Fruit fly (Drosophila melanogaster) whole organism, prepupa: ENCODE data around the gene Tm2.

Source experiments
- CG10631 ChIP-seq: fragments of 200-800 bp; sonication (Bioruptor generic); optimal IDR thresholded peaks from 2 replicates; lab custom pipeline; 2016; ENCODE audit warnings: missing biosample characterization, missing genetic modification characterization
- CG15336 ChIP-seq: fragments of 200-800 bp; sonication (Bioruptor generic); IDR thresholded peaks from 2 replicates; pipeline ENCODE4 v1.3.6; 2022; ENCODE audit warnings: missing biosample characterization, missing genetic modification characterization
- CG1621 ChIP-seq: fragments of 200-800 bp; sonication (Bioruptor generic); optimal IDR thresholded peaks from 3 replicates; lab custom pipeline; 2018; ENCODE audit warnings: missing biosample characterization, mild to moderate bottlenecking, missing genetic modification characterization
- CG16779 ChIP-seq: fragments of 200-800 bp; sonication (Bioruptor generic); optimal IDR thresholded peaks from 3 replicates; lab custom pipeline; 2017; ENCODE audit warnings: missing biosample characterization, mild to moderate bottlenecking, missing genetic modification characterization
- CG34406 ChIP-seq: fragments of 200-800 bp; sonication (Bioruptor generic); optimal IDR thresholded peaks from 3 replicates; lab custom pipeline; 2016; ENCODE audit warnings: missing biosample characterization, missing genetic modification characterization
- Gug ChIP-seq: fragments of 200-800 bp; sonication (Bioruptor generic); IDR thresholded peaks from 2 replicates; pipeline ENCODE4 v1.3.6; 2022; ENCODE audit warnings: missing biosample characterization, missing genetic modification characterization
- Hr39 ChIP-seq: fragments of 200-800 bp; sonication (Bioruptor generic); optimal IDR thresholded peaks from 2 replicates; lab custom pipeline; 2016; ENCODE audit warnings: missing biosample characterization, missing genetic modification characterization
- acj6 ChIP-seq: fragments of 200-800 bp; sonication (Bioruptor generic); optimal IDR thresholded peaks from 3 replicates; lab custom pipeline; 2016; ENCODE audit warnings: missing biosample characterization, missing genetic modification characterization
- fd85E ChIP-seq: fragments of 200-800 bp; sonication (Bioruptor generic); optimal IDR thresholded peaks from 3 replicates; lab custom pipeline; 2016; ENCODE audit warnings: missing biosample characterization, missing genetic modification characterization
- net ChIP-seq: fragments of 200-800 bp; sonication (Bioruptor generic); optimal IDR thresholded peaks from 3 replicates; lab custom pipeline; 2016; ENCODE audit warnings: missing biosample characterization, missing genetic modification characterization
- salr ChIP-seq, 2 experiments: fragments of 200-800 bp; sonication (Bioruptor generic); optimal IDR thresholded peaks; 3 replicates each; lab custom pipeline; 2016 to 2018; ENCODE audit warnings: missing biosample characterization in 2 of 2, missing genetic modification characterization in 2 of 2, mild to moderate bottlenecking in 1 of 2
- svp ChIP-seq: fragments of 200-800 bp; sonication (Bioruptor generic); peaks from one replicate; lab custom pipeline; 2016; ENCODE audit warnings: missing biosample characterization, missing genetic modification characterization

DNA sequence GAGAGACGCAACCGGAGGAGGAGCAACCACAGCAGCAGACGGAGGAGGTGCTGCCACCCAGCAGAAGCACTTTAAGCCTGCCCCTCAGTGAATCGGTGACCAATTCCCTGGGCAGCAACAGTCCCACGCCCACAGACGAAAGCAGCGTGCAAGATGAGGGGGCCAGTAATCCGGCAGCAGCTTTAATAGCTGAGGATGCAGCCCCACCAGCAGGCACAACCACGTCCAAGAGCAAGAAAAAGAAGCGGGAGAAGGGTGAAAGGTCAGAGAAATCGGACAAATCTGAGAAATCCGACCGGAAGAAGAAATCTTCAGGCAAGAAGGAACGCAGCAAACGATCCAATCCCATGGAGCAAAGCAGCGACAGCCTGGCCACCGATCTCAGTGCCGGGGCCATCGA is 21.2 kb upstream of the Tm2 start:
- TF ChIP-seq svp (GFP tag; lab: Kevin White, UChicago) (no peak), Gug (GFP tag; lab: Robert Waterston, UW) (no peak), acj6 (GFP tag; lab: Kevin White, UChicago) (no peak), salr (GFP tag; optimal IDR thresholded peaks at IDR 0.05; lab: Kevin White, UChicago) (no peak), fd85E (GFP tag; lab: Kevin White, UChicago) (no peak), CG16779 (tag; lab: Kevin White, UChicago) (no peak), net (GFP tag; lab: Kevin White, UChicago) (no peak), Hr39 (GFP tag; lab: Kevin White, UChicago) (no peak), CG10631 (GFP tag; lab: Kevin White, UChicago) (no peak), CG15336 (GFP tag; lab: Robert Waterston, UW) (no peak), CG34406 (GFP tag; lab: Kevin White, UChicago) (no peak), CG1621 (tag; lab: Kevin White, UChicago) (no peak)
